Fruit fly (Drosophila melanogaster) whole organism, embryonic: ENCODE measurements around the gene Mzt1.

Experiments used
- Aef1 ChIP-seq: fragments of 200-800 bp; sonication (Bioruptor generic); IDR thresholded peaks from 3 replicates; pipeline ENCODE4 v1.3.6; 2022; ENCODE audit warnings: missing biosample characterization, missing genetic modification characterization
- Awh ChIP-seq: fragments of 200-800 bp; sonication (Bioruptor generic); IDR thresholded peaks from 2 replicates; pipeline ENCODE4, ENCODE4 v1.3.6; 2022; ENCODE audit warnings: missing biosample characterization, missing genetic modification characterization
- Blimp-1 ChIP-seq: fragments of 200-800 bp; sonication (Bioruptor generic); optimal IDR thresholded peaks from 3 replicates; lab custom pipeline; 2018; ENCODE audit warnings: missing biosample characterization, missing genetic modification characterization, mild to moderate bottlenecking, moderate library complexity, missing genetic modification reagents
- CG10979 ChIP-seq: fragments of 200-800 bp; sonication (Bioruptor generic); optimal IDR thresholded peaks from 2 replicates; lab custom pipeline; 2018; ENCODE audit warnings: missing biosample characterization, mild to moderate bottlenecking, missing genetic modification characterization, moderate library complexity
- CG11504 ChIP-seq: fragments of 200-800 bp; sonication (Bioruptor generic); optimal IDR thresholded peaks from 3 replicates; lab custom pipeline; 2019; ENCODE audit warnings: missing biosample characterization, mild to moderate bottlenecking, missing genetic modification characterization, moderate library complexity
- CG11695 ChIP-seq: fragments of 200-800 bp; sonication (Bioruptor generic); IDR thresholded peaks from 3 replicates; pipeline ENCODE4 v1.3.6; 2022; ENCODE audit warnings: missing biosample characterization, missing genetic modification characterization
- CG12071 ChIP-seq: fragments of 200-800 bp; sonication (Bioruptor generic); optimal IDR thresholded peaks from 3 replicates; lab custom pipeline; 2018; ENCODE audit warnings: missing biosample characterization, mild to moderate bottlenecking, missing genetic modification characterization
- CG15514 ChIP-seq: fragments of 200-800 bp; sonication (Bioruptor generic); optimal IDR thresholded peaks from 3 replicates; lab custom pipeline; 2017; ENCODE audit warnings: missing biosample characterization, missing genetic modification characterization, mild to moderate bottlenecking, moderate library complexity, missing genetic modification reagents
- CG17359 ChIP-seq: fragments of 200-800 bp; sonication (Bioruptor generic); optimal IDR thresholded peaks from 3 replicates; lab custom pipeline; 2018; ENCODE audit warnings: missing biosample characterization, mild to moderate bottlenecking, missing genetic modification characterization, moderate library complexity
- CG18619 ChIP-seq: fragments of 200-800 bp; sonication (Bioruptor generic); optimal IDR thresholded peaks from 3 replicates; lab custom pipeline; 2017; ENCODE audit warnings: missing biosample characterization, mild to moderate bottlenecking, missing genetic modification characterization
- CG18764 ChIP-seq: fragments of 200-800 bp; sonication (Bioruptor generic); optimal IDR thresholded peaks from 3 replicates; lab custom pipeline; 2016; ENCODE audit warnings: missing biosample characterization, missing genetic modification characterization
- CG2199 ChIP-seq: fragments of 200-800 bp; sonication (Bioruptor generic); IDR thresholded peaks from 3 replicates; pipeline ENCODE4 v1.3.6; 2022; ENCODE audit warnings: missing biosample characterization, missing genetic modification characterization
- CG31224 ChIP-seq: fragments of 200-800 bp; sonication (Bioruptor generic); IDR thresholded peaks from 2 replicates; pipeline ENCODE4 v1.3.6; 2022; ENCODE audit warnings: missing biosample characterization, missing genetic modification characterization
- CG6765 ChIP-seq: fragments of 200-800 bp; sonication (Bioruptor generic); optimal IDR thresholded peaks from 3 replicates; lab custom pipeline; 2017; ENCODE audit warnings: missing biosample characterization, mild to moderate bottlenecking, missing genetic modification characterization
- CG6813 ChIP-seq: fragments of 200-800 bp; sonication (Bioruptor generic); optimal IDR thresholded peaks from 2 replicates; lab custom pipeline; 2017; ENCODE audit warnings: missing biosample characterization, missing genetic modification characterization, mild to moderate bottlenecking, moderate library complexity, missing genetic modification reagents
- CG7839 ChIP-seq: fragments of 200-800 bp; sonication (Bioruptor generic); optimal IDR thresholded peaks from 3 replicates; lab custom pipeline; 2018; ENCODE audit warnings: missing biosample characterization, mild to moderate bottlenecking, missing genetic modification characterization, moderate library complexity
- CG9727 ChIP-seq: fragments of 200-800 bp; sonication (Bioruptor generic); optimal IDR thresholded peaks from 3 replicates; lab custom pipeline; 2017; ENCODE audit warnings: missing biosample characterization, mild to moderate bottlenecking, missing genetic modification characterization
- Camta ChIP-seq: fragments of 200-800 bp; sonication (Bioruptor generic); optimal IDR thresholded peaks from 2 replicates; lab custom pipeline; 2016; ENCODE audit warnings: missing biosample characterization, missing genetic modification characterization
- Deaf1 ChIP-seq: fragments of 200-800 bp; optimal IDR thresholded peaks from 3 replicates; lab custom pipeline; 2019; ENCODE audit warnings: missing biosample characterization, mild to moderate bottlenecking, missing genetic modification characterization, moderate library complexity
- Doc2 ChIP-seq: fragments of 200-800 bp; sonication (Bioruptor generic); IDR thresholded peaks from 2 replicates; pipeline ENCODE4 v1.3.6; 2022; ENCODE audit warnings: missing biosample characterization, missing genetic modification characterization
- Ets65A ChIP-seq: fragments of 200-800 bp; sonication (Bioruptor generic); peaks from one replicate; lab custom pipeline; 2016; ENCODE audit warnings: missing biosample characterization, missing genetic modification characterization
- Fer1 ChIP-seq: fragments of 200-800 bp; sonication (Bioruptor generic); optimal IDR thresholded peaks from 2 replicates; lab custom pipeline; 2017; ENCODE audit warnings: missing biosample characterization, mild to moderate bottlenecking, missing genetic modification characterization
- HLH3B ChIP-seq: fragments of 200-800 bp; sonication (Bioruptor generic); IDR thresholded peaks from 2 replicates; pipeline ENCODE4 v1.3.6; 2022; ENCODE audit warnings: missing biosample characterization, missing genetic modification characterization
- Hr51 ChIP-seq, 2 experiments: fragments of 200-800 bp; sonication (Bioruptor generic); optimal IDR thresholded peaks; 2 replicates in 1 of 2; 3 replicates in 1 of 2; lab custom pipeline; 2016 to 2018; ENCODE audit warnings: missing biosample characterization in 2 of 2, missing genetic modification characterization in 2 of 2, mild to moderate bottlenecking in 1 of 2, moderate library complexity in 1 of 2
- Meics ChIP-seq: fragments of 200-800 bp; sonication (Bioruptor generic); optimal IDR thresholded peaks from 2 replicates; lab custom pipeline; 2017; ENCODE audit warnings: missing biosample characterization, mild to moderate bottlenecking, missing genetic modification characterization
- Sox102F ChIP-seq: fragments of 200-800 bp; sonication (Bioruptor generic); optimal IDR thresholded peaks from 2 replicates; lab custom pipeline; 2018; ENCODE audit warnings: missing biosample characterization, mild to moderate bottlenecking, missing genetic modification characterization, moderate library complexity
- Xrp1 ChIP-seq: fragments of 200-800 bp; sonication (Bioruptor generic); IDR thresholded peaks from 2 replicates; pipeline ENCODE4 v1.3.6; 2022; ENCODE audit warnings: missing biosample characterization, missing genetic modification characterization
- ash1 ChIP-seq: fragments of 200-800 bp; sonication (Bioruptor generic); optimal IDR thresholded peaks from 2 replicates; lab custom pipeline; 2018; ENCODE audit warnings: missing biosample characterization, mild to moderate bottlenecking, missing genetic modification characterization
- bab2 ChIP-seq: fragments of 200-800 bp; sonication (Bioruptor generic); optimal IDR thresholded peaks from 2 replicates; lab custom pipeline; 2016; ENCODE audit warnings: missing biosample characterization, missing genetic modification characterization
- bowl ChIP-seq: fragments of 200-800 bp; sonication (Bioruptor generic); IDR thresholded peaks from 2 replicates; pipeline ENCODE4 v1.3.6; 2022; ENCODE audit warnings: missing biosample characterization, missing genetic modification characterization
- caup ChIP-seq: fragments of 200-800 bp; sonication (Bioruptor generic); optimal IDR thresholded peaks from 3 replicates; lab custom pipeline; 2017; ENCODE audit warnings: missing biosample characterization, mild to moderate bottlenecking, missing genetic modification characterization, moderate library complexity; ENCODE audit not compliant: severe bottlenecking
- cwo ChIP-seq: fragments of 200-800 bp; sonication (Bioruptor generic); optimal IDR thresholded peaks from 3 replicates; lab custom pipeline; 2017; ENCODE audit warnings: missing biosample characterization, missing genetic modification characterization, mild to moderate bottlenecking, moderate library complexity, missing genetic modification reagents
- dm ChIP-seq: fragments of 200-800 bp; sonication (Bioruptor generic); optimal IDR thresholded peaks from 3 replicates; lab custom pipeline; 2016; ENCODE audit warnings: missing biosample characterization, missing genetic modification characterization
- eve ChIP-seq, 2 experiments: fragments of >200 bp; optimal IDR thresholded peaks; 2 replicates each; lab custom pipeline; 2017; ENCODE audit warnings: missing biosample characterization in 2 of 2, missing genetic modification characterization in 2 of 2
- fd96Cb ChIP-seq: fragments of 200-800 bp; sonication (Bioruptor generic); optimal IDR thresholded peaks from 2 replicates; lab custom pipeline; 2018; ENCODE audit warnings: missing biosample characterization, mild to moderate bottlenecking, missing genetic modification characterization, moderate library complexity
- h ChIP-seq: fragments of >200 bp; optimal IDR thresholded peaks from 2 replicates; lab custom pipeline; 2017
- hkb ChIP-seq, 2 experiments: fragments of 200-800 bp in 1 of 2; fragments of >200 bp in 1 of 2; sonication (Bioruptor generic) in 1 of 2; IDR thresholded peaks in 1 of 2; optimal IDR thresholded peaks in 1 of 2; 2 replicates each; pipeline versions ENCODE4 v1.3.6 to Lab custom; 2017 to 2022; ENCODE audit warnings: missing biosample characterization in 1 of 2, missing genetic modification characterization in 1 of 2
- ind ChIP-seq: fragments of 200-800 bp; sonication (Bioruptor generic); optimal IDR thresholded peaks from 3 replicates; lab custom pipeline; 2016; ENCODE audit warnings: missing biosample characterization, missing genetic modification characterization
- lab ChIP-seq: fragments of 200-800 bp; sonication (Bioruptor generic); optimal IDR thresholded peaks from 3 replicates; lab custom pipeline; 2017; ENCODE audit warnings: missing biosample characterization, missing genetic modification characterization, mild to moderate bottlenecking, moderate library complexity, missing genetic modification reagents
- luna ChIP-seq: fragments of 200-800 bp; sonication (Bioruptor generic); optimal IDR thresholded peaks from 2 replicates; lab custom pipeline; 2016; ENCODE audit warnings: missing biosample characterization, missing genetic modification characterization
- nau ChIP-seq: fragments of 200-800 bp; sonication (Bioruptor generic); optimal IDR thresholded peaks from 3 replicates; lab custom pipeline; 2017; ENCODE audit warnings: missing biosample characterization, mild to moderate bottlenecking, missing genetic modification characterization, missing genetic modification reagents
- odd ChIP-seq: fragments of 200-800 bp; sonication (Bioruptor generic); optimal IDR thresholded peaks from 2 replicates; lab custom pipeline; 2017; ENCODE audit warnings: missing biosample characterization, mild to moderate bottlenecking, missing genetic modification characterization
- phol ChIP-seq: fragments of 200-800 bp; sonication (Bioruptor generic); optimal IDR thresholded peaks from 3 replicates; lab custom pipeline; 2018; ENCODE audit warnings: missing biosample characterization, mild to moderate bottlenecking, missing genetic modification characterization, moderate library complexity
- ranshi ChIP-seq: fragments of 200-800 bp; sonication (Bioruptor generic); IDR thresholded peaks from 2 replicates; pipeline ENCODE4 v1.3.6; 2022; ENCODE audit warnings: missing biosample characterization, missing genetic modification characterization
- row ChIP-seq: fragments of 200-800 bp; sonication (Bioruptor generic); IDR thresholded peaks from 3 replicates; pipeline ENCODE4 v1.3.6; 2022; ENCODE audit warnings: missing biosample characterization, missing genetic modification characterization
- sens ChIP-seq: fragments of 200-800 bp; sonication (Bioruptor generic); peaks from one replicate; lab custom pipeline; 2016; ENCODE audit warnings: missing biosample characterization, missing genetic modification characterization
- sisA ChIP-seq: fragments of 200-800 bp; sonication (Bioruptor generic); IDR thresholded peaks from 2 replicates; pipeline ENCODE4 v1.3.6; 2022; ENCODE audit warnings: missing biosample characterization, missing genetic modification characterization
- slou ChIP-seq: fragments of 200-800 bp; sonication (Bioruptor generic); optimal IDR thresholded peaks from 3 replicates; lab custom pipeline; 2016; ENCODE audit warnings: missing biosample characterization, missing genetic modification characterization
- tin ChIP-seq: fragments of 200-800 bp; sonication (Bioruptor generic); optimal IDR thresholded peaks from 3 replicates; lab custom pipeline; 2016; ENCODE audit warnings: missing biosample characterization, missing genetic modification characterization

The Mzt1 gene

dm6 chr3L:2410869-2411268 is 21.8 kb downstream of the Mzt1 start (continued):
- peak; percentile 3 for TF ChIP-seq nau (GFP tag; lab: Kevin White, UChicago)
- no peak for TF ChIP-seq dm
- TF ChIP-seq Camta = no peak
- TF ChIP-seq eve (GFP tag; optimal IDR thresholded peaks at IDR 0.05; lab: Kevin White, UChicago) = no peak
- peak; percentile 61 for TF ChIP-seq HLH3B (GFP tag; lab: Robert Waterston, UW)
- peak; percentile 61 for TF ChIP-seq Fer1 (GFP tag; lab: Kevin White, UChicago)
- peak; percentile 41 for TF ChIP-seq ind (GFP tag; lab: Kevin White, UChicago)
- no peak for TF ChIP-seq hkb (optimal IDR thresholded peaks at IDR 0.05; lab: Kevin White, UChicago)
- peak; percentile 43; the same call in 1 of the 2 replicates for TF ChIP-seq hkb (GFP tag; IDR thresholded peaks at IDR 0.05; lab: Robert Waterston, UW)
- TF ChIP-seq CG6765 = no peak
- peak; percentile 24 for TF ChIP-seq CG6813
- TF ChIP-seq cwo (GFP tag; lab: Kevin White, UChicago) = peak; percentile 51
- TF ChIP-seq Deaf1 = no peak
- no peak for TF ChIP-seq ash1 (GFP tag; lab: Kevin White, UChicago)
- peak; percentile 19 for TF ChIP-seq caup (GFP tag; lab: Kevin White, UChicago)
- no peak for TF ChIP-seq Doc2
- TF ChIP-seq Aef1 = peak; percentile 41; the same call in 1 of the 3 replicates
- no peak for TF ChIP-seq CG18619 (GFP tag; lab: Kevin White, UChicago)
- peak; percentile 14 for TF ChIP-seq CG12071 (GFP tag; lab: Kevin White, UChicago)
- TF ChIP-seq CG2199 (GFP tag; lab: Robert Waterston, UW) = no peak
- TF ChIP-seq slou = no peak
- TF ChIP-seq odd (GFP tag; lab: Kevin White, UChicago) = no peak
- TF ChIP-seq CG11695 = peak; percentile 37; the same call in 1 of the 3 replicates
- peak; percentile 26 for TF ChIP-seq sens
- TF ChIP-seq CG11504 (tag; lab: Kevin White, UChicago) = peak; percentile 70
- peak; percentile 17 for TF ChIP-seq CG9727 (GFP tag; lab: Kevin White, UChicago)
- peak; percentile 7; the same call in 1 of the 2 replicates for TF ChIP-seq Xrp1 (GFP tag; lab: Robert Waterston, UW)
- TF ChIP-seq sisA = peak; percentile 32; the same call in 1 of the 2 replicates
- peak; percentile 46; the same call in 2 of the 3 replicates for TF ChIP-seq row (GFP tag; lab: Robert Waterston, UW)
- TF ChIP-seq Sox102F = peak; percentile 18
- no peak for TF ChIP-seq bowl
- TF ChIP-seq h (lab: Kevin White, UChicago) = no peak
- TF ChIP-seq phol (tag; lab: Kevin White, UChicago) = peak; percentile 22
- TF ChIP-seq tin (GFP tag; lab: Kevin White, UChicago) = peak; percentile 10
- peak; percentile 5 for TF ChIP-seq CG10979 (tag; lab: Kevin White, UChicago)
- peak; percentile 12 for TF ChIP-seq Blimp-1 (GFP tag; lab: Kevin White, UChicago)
- TF ChIP-seq CG17359 (tag; lab: Kevin White, UChicago) = peak; percentile 30
- peak; percentile 46 for TF ChIP-seq CG7839
- peak in 1 of 2 experiments; percentile 25 for TF ChIP-seq Hr51 (GFP tag; optimal IDR thresholded peaks at IDR 0.05; lab: Kevin White, UChicago)
- peak; percentile 82 for TF ChIP-seq lab (GFP tag; lab: Kevin White, UChicago)
- TF ChIP-seq Meics (GFP tag; lab: Kevin White, UChicago) = peak; percentile 25
- TF ChIP-seq CG18764 (GFP tag; lab: Kevin White, UChicago) = peak; percentile 13
- TF ChIP-seq ranshi (GFP tag; lab: Robert Waterston, UW) = peak; percentile 66
- TF ChIP-seq CG15514 (GFP tag; lab: Kevin White, UChicago) = peak; percentile 29
- TF ChIP-seq Ets65A (GFP tag; lab: Kevin White, UChicago) = peak; percentile 66
- peak; percentile 33 for TF ChIP-seq bab2 (GFP tag; lab: Kevin White, UChicago)
- 0 out of 2 replicates have a peak, but pooled peaks have one; percentile 11 for TF ChIP-seq Awh (GFP tag; lab: Robert Waterston, UW)
- TF ChIP-seq CG31224 (GFP tag; lab: Robert Waterston, UW) = no peak
- TF ChIP-seq luna (GFP tag; lab: Kevin White, UChicago) = no peak
- TF ChIP-seq fd96Cb = peak; percentile 5
